Worm (Caenorhabditis elegans) whole organism, L2 larva: ENCODE measurements around the gene W02H5.8.

ENCODE experiments used
- C34F6.9 ChIP-seq: fragments of 150-350 bp; optimal IDR thresholded peaks from 2 replicates; lab custom pipeline; 2014; ENCODE audit warnings: missing biosample characterization, missing genetic modification characterization
- F13H6.1 ChIP-seq: sonication (generic microtip); optimal IDR thresholded peaks from 2 replicates; lab custom pipeline; 2016; ENCODE audit warnings: missing genetic modification characterization, missing compliant biosample characterization
- R02D3.7 ChIP-seq: fragments of 150-350 bp; optimal IDR thresholded peaks from 2 replicates; lab custom pipeline; 2014; ENCODE audit warnings: missing biosample characterization, missing genetic modification characterization
- Y55F3AM.14 ChIP-seq: fragments of 200-800 bp; sonication (Bioruptor generic); optimal IDR thresholded peaks from 2 replicates; lab custom pipeline; 2018; ENCODE audit warnings: mild to moderate bottlenecking, missing genetic modification characterization, missing compliant biosample characterization
- ZK546.5 ChIP-seq: sonication (generic microtip); optimal IDR thresholded peaks from 2 replicates; lab custom pipeline; 2017; ENCODE audit warnings: missing biosample characterization, missing genetic modification characterization
- alr-1 ChIP-seq: fragments of 150-350 bp; optimal IDR thresholded peaks from 2 replicates; lab custom pipeline; 2014; ENCODE audit warnings: missing biosample characterization, missing genetic modification characterization
- aly-2 ChIP-seq: fragments of 150-350 bp; optimal IDR thresholded peaks from 2 replicates; lab custom pipeline; 2014; ENCODE audit warnings: missing biosample characterization, missing genetic modification characterization
- ama-1 ChIP-seq: fragments of 150-350 bp; optimal IDR thresholded peaks from 2 replicates; lab custom pipeline; 2018; ENCODE audit warnings: inconsistent platforms
- blmp-1 ChIP-seq: sonication (generic microtip); optimal IDR thresholded peaks from 2 replicates; lab custom pipeline; 2017; ENCODE audit warnings: missing genetic modification characterization, mild to moderate bottlenecking, missing compliant biosample characterization, antibody characterized with exemption, moderate library complexity; ENCODE audit not compliant: insufficient read depth
- ceh-16 ChIP-seq: fragments of 150-350 bp; optimal IDR thresholded peaks from 2 replicates; lab custom pipeline; 2014; ENCODE audit warnings: missing biosample characterization, missing genetic modification characterization
- ceh-82 ChIP-seq: fragments of 150-350 bp; optimal IDR thresholded peaks from 2 replicates; lab custom pipeline; 2014; ENCODE audit warnings: missing biosample characterization, missing genetic modification characterization
- crh-2 ChIP-seq: sonication (generic microtip); optimal IDR thresholded peaks from 2 replicates; lab custom pipeline; 2017; ENCODE audit warnings: missing biosample characterization, missing genetic modification characterization
- dmd-4 ChIP-seq: sonication (generic microtip); optimal IDR thresholded peaks from 2 replicates; lab custom pipeline; 2017; ENCODE audit warnings: missing biosample characterization, missing genetic modification characterization
- egl-27 ChIP-seq: sonication (generic microtip); optimal IDR thresholded peaks from 3 replicates; lab custom pipeline; 2017; ENCODE audit warnings: missing biosample characterization, missing genetic modification reagents, missing genetic modification characterization
- elt-1 ChIP-seq: fragments of 150-350 bp; optimal IDR thresholded peaks from 2 replicates; lab custom pipeline; 2014; ENCODE audit warnings: missing biosample characterization, missing genetic modification characterization
- elt-3 ChIP-seq: sonication (generic microtip); optimal IDR thresholded peaks from 2 replicates; lab custom pipeline; 2017; ENCODE audit warnings: missing biosample characterization, missing genetic modification characterization
- fos-1 ChIP-seq: fragments of 150-350 bp; optimal IDR thresholded peaks from 2 replicates; lab custom pipeline; 2014; ENCODE audit warnings: missing biosample characterization, missing genetic modification characterization
- gmeb-1 ChIP-seq: fragments of 150-350 bp; optimal IDR thresholded peaks from 2 replicates; lab custom pipeline; 2014; ENCODE audit warnings: missing biosample characterization, missing genetic modification characterization
- lin-11 ChIP-seq: fragments of 150-350 bp; sonication (generic microtip); optimal IDR thresholded peaks from 2 replicates; lab custom pipeline; 2014; ENCODE audit warnings: missing biosample characterization, missing genetic modification characterization, inconsistent platforms, mixed read lengths
- lin-13 ChIP-seq: fragments of 150-350 bp; optimal IDR thresholded peaks from 2 replicates; lab custom pipeline; 2014; ENCODE audit warnings: missing biosample characterization, missing genetic modification reagents, missing genetic modification characterization
- lsy-2 ChIP-seq, 2 experiments: fragments of 150-350 bp in 1 of 2; sonication (generic microtip) in 1 of 2; optimal IDR thresholded peaks; 2 replicates each; lab custom pipeline; 2014 to 2017; ENCODE audit warnings: missing biosample characterization in 2 of 2, missing genetic modification characterization in 2 of 2
- mab-5 ChIP-seq: fragments of 150-350 bp; optimal IDR thresholded peaks from 2 replicates; lab custom pipeline; 2014; ENCODE audit warnings: missing biosample characterization, missing genetic modification characterization
- mbf-1 ChIP-seq: sonication (generic microtip); optimal IDR thresholded peaks from 2 replicates; lab custom pipeline; 2017; ENCODE audit warnings: missing biosample characterization, missing genetic modification characterization
- nhr-10 ChIP-seq: sonication (generic microtip); optimal IDR thresholded peaks from 2 replicates; lab custom pipeline; 2017; ENCODE audit warnings: missing biosample characterization, missing genetic modification characterization
- nhr-12 ChIP-seq: fragments of 150-350 bp; optimal IDR thresholded peaks from 2 replicates; lab custom pipeline; 2014; ENCODE audit warnings: missing biosample characterization, missing genetic modification characterization
- nhr-129 ChIP-seq: fragments of 150-350 bp; optimal IDR thresholded peaks from 2 replicates; lab custom pipeline; 2014; ENCODE audit warnings: missing biosample characterization, missing genetic modification characterization
- nhr-21 ChIP-seq: fragments of 150-350 bp; optimal IDR thresholded peaks from 2 replicates; lab custom pipeline; 2014; ENCODE audit warnings: missing biosample characterization, missing genetic modification characterization
- nhr-23 ChIP-seq: fragments of 150-350 bp; optimal IDR thresholded peaks from 2 replicates; lab custom pipeline; 2014; ENCODE audit warnings: missing biosample characterization, missing genetic modification reagents, missing genetic modification characterization
- nhr-237 ChIP-seq: fragments of 150-350 bp; optimal IDR thresholded peaks from 2 replicates; lab custom pipeline; 2014; ENCODE audit warnings: missing biosample characterization, missing genetic modification characterization
- nhr-6 ChIP-seq: fragments of 150-350 bp; optimal IDR thresholded peaks from 2 replicates; lab custom pipeline; 2014; ENCODE audit warnings: missing biosample characterization, missing genetic modification characterization
- nhr-77 ChIP-seq: fragments of 150-350 bp; optimal IDR thresholded peaks from 2 replicates; lab custom pipeline; 2014; ENCODE audit warnings: missing biosample characterization, missing genetic modification characterization
- peb-1 ChIP-seq: fragments of 150-350 bp; optimal IDR thresholded peaks from 2 replicates; lab custom pipeline; 2014; ENCODE audit warnings: missing biosample characterization, missing genetic modification characterization
- skn-1 ChIP-seq: sonication (generic microtip); optimal IDR thresholded peaks from 2 replicates; lab custom pipeline; 2017; ENCODE audit warnings: missing biosample characterization, missing genetic modification characterization
- sma-3 ChIP-seq: sonication (generic microtip); optimal IDR thresholded peaks from 2 replicates; lab custom pipeline; 2016; ENCODE audit warnings: missing genetic modification reagents, missing genetic modification characterization, missing compliant biosample characterization
- sma-9 ChIP-seq, 2 experiments: fragments of 150-350 bp in 1 of 2; sonication (generic microtip) in 1 of 2; optimal IDR thresholded peaks; 2 replicates each; lab custom pipeline; 2014 to 2016; ENCODE audit warnings: missing genetic modification characterization in 2 of 2, mild to moderate bottlenecking in 1 of 2, missing biosample characterization in 1 of 2, missing compliant biosample characterization in 1 of 2, missing genetic modification reagents in 1 of 2, moderate library complexity in 1 of 2
- snpc-4 ChIP-seq: fragments of 150-350 bp; optimal IDR thresholded peaks from 2 replicates; lab custom pipeline; 2014; ENCODE audit warnings: missing biosample characterization, missing genetic modification characterization
- unc-55 ChIP-seq: fragments of 150-350 bp; sonication (generic microtip); optimal IDR thresholded peaks from 3 replicates; lab custom pipeline; 2014; ENCODE audit warnings: missing biosample characterization, missing genetic modification reagents, missing genetic modification characterization
- zag-1 ChIP-seq: fragments of 150-350 bp; optimal IDR thresholded peaks from 2 replicates; lab custom pipeline; 2014; ENCODE audit warnings: missing biosample characterization, missing genetic modification characterization
- ztf-4 ChIP-seq: fragments of 150-350 bp; optimal IDR thresholded peaks from 2 replicates; lab custom pipeline; 2014; ENCODE audit warnings: missing biosample characterization, missing genetic modification characterization

Gene W02H5.8

ce11 chrV:2608352-2608751 is 44.1 kb downstream of the W02H5.8 start, which contains the start of gene acr-17:
TSS of gene acr-17 (plus strand) at chrV:2608652.
- TF ChIP-seq ama-1 (lab: Kevin White, UChicago): no peak
- no peak for TF ChIP-seq nhr-129 (tag; lab: Kevin White, UChicago)
- TF ChIP-seq elt-3 (tag; lab: Kevin White, UChicago): no peak
- no peak for TF ChIP-seq ceh-82
- TF ChIP-seq nhr-237 (tag; lab: Kevin White, UChicago): no peak
- no peak for TF ChIP-seq lin-13 (GFP tag; lab: Kevin White, UChicago)
- no peak for TF ChIP-seq mbf-1 (tag; lab: Kevin White, UChicago)
- TF ChIP-seq peb-1 (tag; lab: Kevin White, UChicago): no peak
- TF ChIP-seq elt-1 (tag; lab: Kevin White, UChicago): no peak
- no peak for TF ChIP-seq fos-1 (tag; lab: Kevin White, UChicago)
- no peak for TF ChIP-seq snpc-4 (tag; lab: Kevin White, UChicago)

- TF ChIP-seq gmeb-1 (tag; lab: Kevin White, UChicago) (peak; percentile 89), nhr-10 (tag; lab: Kevin White, UChicago) (no peak), blmp-1 (tag; lab: Kevin White, UChicago) (no peak), nhr-23 (tag; lab: Kevin White, UChicago) (no peak), elt-1 (tag; lab: Kevin White, UChicago) (no peak), peb-1 (tag; lab: Kevin White, UChicago) (no peak), nhr-77 (no peak), alr-1 (no peak), lsy-2 (tag; optimal IDR thresholded peaks at IDR 0.05; lab: Kevin White, UChicago) (peak in 1 of 2 experiments; percentile 40), fos-1 (tag; lab: Kevin White, UChicago) (no peak), C34F6.9 (peak; percentile 38), ceh-82 (no peak), mab-5 (tag; lab: Kevin White, UChicago) (no peak), ceh-16 (tag; lab: Kevin White, UChicago) (no peak), zag-1 (no peak), unc-55 (GFP tag; lab: Kevin White, UChicago) (peak; percentile 46), elt-3 (tag; lab: Kevin White, UChicago) (no peak)
These were observed 49.4 kb downstream of the W02H5.8 start, which contains the start of gene F53E10.6 for ce11 chrV:2603056-2603455. TSS of gene F53E10.6 (minus strand) at chrV:2603063.

- no peak for TF ChIP-seq egl-27
These were observed 50.6 kb downstream of the W02H5.8 start for ce11 chrV:2601817-2602216.

DNA sequence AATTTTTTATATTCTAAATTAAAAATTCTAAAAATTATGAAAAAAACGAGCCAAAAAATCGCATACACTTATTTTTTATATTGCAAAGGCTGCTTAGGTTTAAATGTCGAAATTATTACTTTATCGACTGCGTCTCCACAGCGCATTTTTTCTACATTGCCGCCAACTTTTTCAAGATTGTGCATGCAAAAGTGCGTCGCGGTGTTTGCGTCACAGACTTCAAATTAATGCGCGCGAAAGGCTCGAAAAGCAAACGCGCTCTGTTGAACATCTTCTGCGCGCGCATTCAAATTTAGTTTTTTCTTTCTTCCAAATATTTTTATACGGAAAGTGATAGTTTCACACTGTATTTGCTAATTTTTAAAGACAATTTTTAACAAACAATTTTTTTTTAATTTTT is 51.9 kb downstream of the W02H5.8 start:
- peak; percentile 81 for TF ChIP-seq nhr-129 (tag; lab: Kevin White, UChicago)
- no peak for TF ChIP-seq skn-1 (tag; lab: Kevin White, UChicago)
- peak; percentile 57 for TF ChIP-seq lin-11
- peak; percentile 78 for TF ChIP-seq crh-2 (tag; lab: Kevin White, UChicago)
- TF ChIP-seq Y55F3AM.14 (GFP tag; lab: Kevin White, UChicago): no peak
- TF ChIP-seq lsy-2 (tag; optimal IDR thresholded peaks at IDR 0.05; lab: Kevin White, UChicago): peak; percentile 69 to 90
- TF ChIP-seq blmp-1 (tag; lab: Kevin White, UChicago): no peak
- peak; percentile 99 for TF ChIP-seq gmeb-1 (tag; lab: Kevin White, UChicago)
- TF ChIP-seq nhr-6: peak; percentile 24
- TF ChIP-seq sma-9 (GFP tag; optimal IDR thresholded peaks at IDR 0.05; lab: Kevin White, UChicago): peak; percentile 89
- no peak for TF ChIP-seq sma-9 (tag; optimal IDR thresholded peaks at IDR 0.05; lab: Kevin White, UChicago)
- TF ChIP-seq lin-13 (GFP tag; lab: Kevin White, UChicago): peak; percentile 88
- peak; percentile 33 for TF ChIP-seq mab-5 (tag; lab: Kevin White, UChicago)
- peak; percentile 29 for TF ChIP-seq fos-1 (tag; lab: Kevin White, UChicago)
- TF ChIP-seq mbf-1 (tag; lab: Kevin White, UChicago): no peak
- peak; percentile 88 for TF ChIP-seq F13H6.1 (tag; lab: Kevin White, UChicago)
- peak; percentile 55 for TF ChIP-seq ZK546.5 (tag; lab: Kevin White, UChicago)
- TF ChIP-seq zag-1: peak; percentile 30
- peak; percentile 29 for TF ChIP-seq nhr-237 (tag; lab: Kevin White, UChicago)
- no peak for TF ChIP-seq R02D3.7 (tag; lab: Kevin White, UChicago)
- TF ChIP-seq nhr-21: peak; percentile 56
- peak; percentile 46 for TF ChIP-seq snpc-4 (tag; lab: Kevin White, UChicago)
- no peak for TF ChIP-seq aly-2 (tag; lab: Kevin White, UChicago)
- peak; percentile 85 for TF ChIP-seq unc-55 (GFP tag; lab: Kevin White, UChicago)
- TF ChIP-seq sma-3 (GFP tag; lab: Kevin White, UChicago): peak; percentile 66
- peak; percentile 30 for TF ChIP-seq ceh-82
- no peak for TF ChIP-seq nhr-12 (tag; lab: Kevin White, UChicago)
- TF ChIP-seq ztf-4: peak; percentile 28
- TF ChIP-seq dmd-4 (tag; lab: Kevin White, UChicago): no peak
- peak; percentile 69 for TF ChIP-seq C34F6.9
